Fruit fly (Drosophila melanogaster): ENCODE data around the gene CG42819.

DNA sequence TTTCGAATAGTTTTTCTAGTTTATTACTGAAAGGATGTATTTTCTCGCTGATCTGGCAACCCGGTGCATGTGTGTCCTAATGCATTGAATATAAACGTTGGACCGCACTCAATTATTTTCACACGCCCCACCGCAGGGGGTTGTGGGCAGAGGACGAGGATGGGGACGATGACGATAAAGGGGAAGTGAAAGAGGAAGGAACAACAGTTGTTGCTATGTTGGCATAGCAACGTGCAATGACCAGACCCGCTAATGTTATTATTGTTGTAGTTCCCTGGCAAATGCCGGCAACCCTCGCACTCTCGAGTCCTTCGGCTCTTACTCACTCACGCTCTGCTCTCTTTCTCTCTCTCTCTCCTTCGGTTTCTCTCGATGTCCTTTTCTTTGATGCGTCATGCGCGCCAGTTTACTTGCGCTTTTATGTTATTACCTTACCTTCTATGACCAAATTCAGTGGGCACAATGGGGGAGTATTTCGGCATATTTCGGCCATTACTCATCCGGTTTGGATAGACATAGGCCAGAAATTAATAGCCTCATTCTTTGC lies 35.6 kb upstream of the CG42819 start:
- no peak for TF ChIP-seq CTCF (optimal IDR thresholded peaks at IDR 0.05)
- TF ChIP-seq CG8478 (optimal IDR thresholded peaks at IDR 0.05) = no peak

Measured in S2 (cell line).